Fruit fly (Drosophila melanogaster) whole organism, embryonic: Measurements from ENCODE around the gene ato.
A peak's percentile ranks its signal among the peaks of the same experiment; 100 is the strongest.

ENCODE experiments used
- Asciz ChIP-seq: fragments of 200-800 bp; sonication (Bioruptor generic); optimal IDR thresholded peaks from 2 replicates; lab custom pipeline; 2017; ENCODE audit warnings: missing biosample characterization, mild to moderate bottlenecking, missing genetic modification characterization, missing genetic modification reagents
- Bgb ChIP-seq: fragments of 200-800 bp; sonication (Bioruptor generic); IDR thresholded peaks from 2 replicates; pipeline ENCODE4 v1.3.6; 2022; ENCODE audit warnings: missing biosample characterization, missing genetic modification characterization; ENCODE audit not compliant: partially characterized antibody
- C15 ChIP-seq: fragments of 200-800 bp; sonication (Bioruptor generic); IDR thresholded peaks from 3 replicates; pipeline ENCODE4 v1.3.6; 2022; ENCODE audit warnings: missing biosample characterization, missing genetic modification characterization
- CG12155 ChIP-seq: fragments of 200-800 bp; sonication (Bioruptor generic); optimal IDR thresholded peaks from 3 replicates; lab custom pipeline; 2016; ENCODE audit warnings: missing biosample characterization, missing genetic modification characterization
- CG12391 ChIP-seq: fragments of 200-800 bp; sonication (Bioruptor generic); optimal IDR thresholded peaks from 3 replicates; lab custom pipeline; 2018; ENCODE audit warnings: missing biosample characterization, mild to moderate bottlenecking, missing genetic modification characterization, moderate library complexity
- CG15011 ChIP-seq: fragments of 200-800 bp; sonication (Bioruptor generic); optimal IDR thresholded peaks from 3 replicates; lab custom pipeline; 2018; ENCODE audit warnings: missing biosample characterization, mild to moderate bottlenecking, missing genetic modification characterization
- CG16815 ChIP-seq: fragments of 200-800 bp; sonication (Bioruptor generic); optimal IDR thresholded peaks from 3 replicates; lab custom pipeline; 2017; ENCODE audit warnings: missing biosample characterization, mild to moderate bottlenecking, missing genetic modification characterization
- CG17829 ChIP-seq: fragments of 200-800 bp; optimal IDR thresholded peaks from 2 replicates; lab custom pipeline; 2019; ENCODE audit warnings: missing biosample characterization, mild to moderate bottlenecking, missing genetic modification characterization, moderate library complexity
- CG18764 ChIP-seq: fragments of 200-800 bp; sonication (Bioruptor generic); optimal IDR thresholded peaks from 3 replicates; lab custom pipeline; 2016; ENCODE audit warnings: missing biosample characterization, missing genetic modification characterization
- CG32772 ChIP-seq: fragments of 200-800 bp; sonication (Bioruptor generic); IDR thresholded peaks from 2 replicates; pipeline ENCODE4 v1.3.6; 2022; ENCODE audit warnings: missing biosample characterization, missing genetic modification characterization
- CG3726 ChIP-seq: fragments of 200-800 bp; sonication (Bioruptor generic); IDR thresholded peaks from 3 replicates; pipeline ENCODE4, ENCODE4 v1.3.6; 2022; ENCODE audit warnings: missing biosample characterization, missing genetic modification characterization
- CG3847 ChIP-seq: fragments of 200-800 bp; sonication (Bioruptor generic); IDR thresholded peaks from 2 replicates; pipeline ENCODE4 v1.3.6; 2022; ENCODE audit warnings: missing biosample characterization, missing genetic modification characterization
- CG4328 ChIP-seq: fragments of 200-800 bp; sonication (Bioruptor generic); optimal IDR thresholded peaks from 3 replicates; lab custom pipeline; 2017; ENCODE audit warnings: missing biosample characterization, missing genetic modification reagents, missing genetic modification characterization
- CG4854 ChIP-seq: fragments of 200-800 bp; sonication (Bioruptor generic); optimal IDR thresholded peaks from 2 replicates; lab custom pipeline; 2016; ENCODE audit warnings: missing biosample characterization, missing genetic modification characterization, inconsistent platforms
- CG6813 ChIP-seq: fragments of 200-800 bp; sonication (Bioruptor generic); optimal IDR thresholded peaks from 2 replicates; lab custom pipeline; 2017; ENCODE audit warnings: missing biosample characterization, missing genetic modification characterization, mild to moderate bottlenecking, moderate library complexity, missing genetic modification reagents
- CG7928 ChIP-seq: fragments of 200-800 bp; sonication (Bioruptor generic); optimal IDR thresholded peaks from 2 replicates; lab custom pipeline; 2017; ENCODE audit warnings: missing biosample characterization, mild to moderate bottlenecking, missing genetic modification characterization
- CG7987 ChIP-seq: fragments of 200-800 bp; sonication (Bioruptor generic); optimal IDR thresholded peaks from 2 replicates; lab custom pipeline; 2018; ENCODE audit warnings: missing biosample characterization, mild to moderate bottlenecking, missing genetic modification characterization, moderate library complexity
- CG9876 ChIP-seq: fragments of 200-800 bp; sonication (Bioruptor generic); optimal IDR thresholded peaks from 2 replicates; lab custom pipeline; 2016; ENCODE audit warnings: missing biosample characterization, missing genetic modification characterization
- CHES-1-like ChIP-seq: fragments of 200-800 bp; sonication (Bioruptor generic); optimal IDR thresholded peaks from 2 replicates; lab custom pipeline; 2016; ENCODE audit warnings: missing biosample characterization, missing genetic modification characterization
- Dll ChIP-seq: fragments of 200-800 bp; sonication (Bioruptor generic); IDR thresholded peaks from 4 replicates; pipeline ENCODE4 v1.3.6; 2022; ENCODE audit warnings: missing biosample characterization, missing genetic modification characterization; ENCODE audit not compliant: partially characterized antibody
- Ets65A ChIP-seq: fragments of 200-800 bp; sonication (Bioruptor generic); peaks from one replicate; lab custom pipeline; 2016; ENCODE audit warnings: missing biosample characterization, missing genetic modification characterization
- Gug ChIP-seq: fragments of 200-800 bp; sonication (Bioruptor generic); IDR thresholded peaks from 4 replicates; pipeline ENCODE4 v1.3.6; 2022; ENCODE audit warnings: missing biosample characterization, missing genetic modification characterization
- Lhr ChIP-seq: fragments of 200-800 bp; sonication (Bioruptor generic); optimal IDR thresholded peaks from 3 replicates; lab custom pipeline; 2017; ENCODE audit warnings: mild to moderate bottlenecking, missing biosample characterization, missing genetic modification reagents, missing genetic modification characterization
- MESR4 ChIP-seq: fragments of 200-800 bp; sonication (Bioruptor generic); optimal IDR thresholded peaks from 2 replicates; lab custom pipeline; 2018; ENCODE audit warnings: missing biosample characterization, mild to moderate bottlenecking, missing genetic modification characterization, moderate library complexity
- Oli ChIP-seq: fragments of 200-800 bp; sonication (Bioruptor generic); optimal IDR thresholded peaks from 2 replicates; lab custom pipeline; 2018; ENCODE audit warnings: missing biosample characterization, mild to moderate bottlenecking, missing genetic modification characterization, moderate library complexity
- ase ChIP-seq: fragments of 200-800 bp; sonication (Bioruptor generic); IDR thresholded peaks from 3 replicates; pipeline ENCODE4 v1.3.6; 2022; ENCODE audit warnings: missing biosample characterization, missing genetic modification characterization
- bab2 ChIP-seq: fragments of 200-800 bp; sonication (Bioruptor generic); optimal IDR thresholded peaks from 2 replicates; lab custom pipeline; 2016; ENCODE audit warnings: missing biosample characterization, missing genetic modification characterization
- bigmax ChIP-seq: fragments of 200-800 bp; sonication (Bioruptor generic); optimal IDR thresholded peaks from 2 replicates; lab custom pipeline; 2018; ENCODE audit warnings: missing biosample characterization, mild to moderate bottlenecking, missing genetic modification characterization
- cas ChIP-seq: fragments of 200-800 bp; sonication (Bioruptor generic); IDR thresholded peaks from 2 replicates; pipeline ENCODE4 v1.3.6; 2022; ENCODE audit warnings: missing biosample characterization, missing genetic modification characterization
- cg ChIP-seq: fragments of 200-800 bp; sonication (Bioruptor generic); optimal IDR thresholded peaks from 3 replicates; lab custom pipeline; 2019; ENCODE audit warnings: missing biosample characterization, mild to moderate bottlenecking, missing genetic modification characterization, moderate library complexity
- chif ChIP-seq, 2 experiments: fragments of 200-800 bp; sonication (Bioruptor generic); optimal IDR thresholded peaks; 3 replicates each; lab custom pipeline; 2016; ENCODE audit warnings: missing biosample characterization in 2 of 2, missing genetic modification characterization in 2 of 2
- chm ChIP-seq: fragments of 200-800 bp; sonication (Bioruptor generic); IDR thresholded peaks from 2 replicates; pipeline ENCODE4 v1.3.6; 2022; ENCODE audit warnings: missing biosample characterization, missing genetic modification characterization
- crp ChIP-seq, 2 experiments: fragments of 200-800 bp; sonication (Bioruptor generic); optimal IDR thresholded peaks; 2 replicates in 1 of 2; 3 replicates in 1 of 2; lab custom pipeline; 2017; ENCODE audit warnings: missing biosample characterization in 2 of 2, missing genetic modification characterization in 2 of 2, mild to moderate bottlenecking in 1 of 2, moderate library complexity in 1 of 2
- cwo ChIP-seq: fragments of 200-800 bp; sonication (Bioruptor generic); optimal IDR thresholded peaks from 3 replicates; lab custom pipeline; 2017; ENCODE audit warnings: missing biosample characterization, missing genetic modification characterization, mild to moderate bottlenecking, moderate library complexity, missing genetic modification reagents
- dmrt99B ChIP-seq: fragments of 200-800 bp; sonication (Bioruptor generic); optimal IDR thresholded peaks from 2 replicates; lab custom pipeline; 2018; ENCODE audit warnings: missing biosample characterization, mild to moderate bottlenecking, missing genetic modification characterization, moderate library complexity
- dysf ChIP-seq: fragments of 200-800 bp; sonication (Bioruptor generic); IDR thresholded peaks from 3 replicates; pipeline ENCODE4 v1.3.6; 2022; ENCODE audit warnings: missing biosample characterization, missing genetic modification characterization
- ems ChIP-seq: fragments of 200-800 bp; sonication (Bioruptor generic); optimal IDR thresholded peaks from 3 replicates; lab custom pipeline; 2016; ENCODE audit warnings: missing biosample characterization, missing genetic modification characterization
- gce ChIP-seq: fragments of 200-800 bp; sonication (Bioruptor generic); IDR thresholded peaks from 3 replicates; pipeline ENCODE4 v1.3.6; 2022; ENCODE audit warnings: missing biosample characterization, missing genetic modification characterization
- hbn ChIP-seq: fragments of 200-800 bp; sonication (Bioruptor generic); IDR thresholded peaks from 2 replicates; pipeline ENCODE4 v1.3.6; 2022; ENCODE audit warnings: missing biosample characterization, missing genetic modification characterization; ENCODE audit not compliant: partially characterized antibody
- knrl ChIP-seq: fragments of 200-800 bp; sonication (Bioruptor generic); IDR thresholded peaks from 3 replicates; pipeline ENCODE4 v1.3.6; 2022; ENCODE audit warnings: missing biosample characterization, missing genetic modification characterization; ENCODE audit not compliant: partially characterized antibody
- lov ChIP-seq, 2 experiments: fragments of 200-800 bp in 1 of 2; fragments of >200 bp in 1 of 2; sonication (Bioruptor generic) in 1 of 2; IDR thresholded peaks in 1 of 2; optimal IDR thresholded peaks in 1 of 2; 2 replicates in 1 of 2; 3 replicates in 1 of 2; pipeline versions ENCODE4 v1.3.6 to Lab custom; 2017 to 2022; ENCODE audit warnings: missing biosample characterization in 1 of 2, missing genetic modification characterization in 1 of 2
- mld ChIP-seq: fragments of 200-800 bp; sonication (Bioruptor generic); IDR thresholded peaks from 3 replicates; pipeline ENCODE4 v1.3.6; 2022; ENCODE audit warnings: missing biosample characterization, missing genetic modification characterization; ENCODE audit not compliant: partially characterized antibody
- pnt ChIP-seq: fragments of 200-800 bp; sonication (Bioruptor generic); optimal IDR thresholded peaks from 3 replicates; lab custom pipeline; 2016; ENCODE audit warnings: missing biosample characterization, missing genetic modification characterization
- prd ChIP-seq, 3 experiments: fragments of >200 bp in 2 of 3; fragments of 200-800 bp in 1 of 3; sonication (Bioruptor generic) in 1 of 3; optimal IDR thresholded peaks in 2 of 3; IDR thresholded peaks in 1 of 3; 2 replicates in 2 of 3; 3 replicates in 1 of 3; pipeline versions ENCODE4 v1.3.6 to Lab custom; 2017 to 2022; ENCODE audit warnings: missing biosample characterization in 1 of 3, missing genetic modification characterization in 1 of 3
- row ChIP-seq: fragments of 200-800 bp; sonication (Bioruptor generic); IDR thresholded peaks from 3 replicates; pipeline ENCODE4 v1.3.6; 2022; ENCODE audit warnings: missing biosample characterization, missing genetic modification characterization
- tin ChIP-seq: fragments of 200-800 bp; sonication (Bioruptor generic); optimal IDR thresholded peaks from 3 replicates; lab custom pipeline; 2016; ENCODE audit warnings: missing biosample characterization, missing genetic modification characterization
- trh ChIP-seq: fragments of 200-800 bp; sonication (Bioruptor generic); optimal IDR thresholded peaks from 2 replicates; lab custom pipeline; 2016; ENCODE audit warnings: missing biosample characterization, missing genetic modification characterization
- ttk ChIP-seq: fragments of 200-800 bp; sonication (Bioruptor generic); IDR thresholded peaks from 2 replicates; pipeline ENCODE4 v2.1.2; 2022; ENCODE audit warnings: missing biosample characterization, missing genetic modification characterization
- vnd ChIP-seq: fragments of 200-800 bp; sonication (Bioruptor generic); IDR thresholded peaks from 3 replicates; pipeline ENCODE4 v1.3.6; 2022; ENCODE audit warnings: missing biosample characterization, missing genetic modification characterization; ENCODE audit not compliant: partially characterized antibody

ato gene

DNA sequence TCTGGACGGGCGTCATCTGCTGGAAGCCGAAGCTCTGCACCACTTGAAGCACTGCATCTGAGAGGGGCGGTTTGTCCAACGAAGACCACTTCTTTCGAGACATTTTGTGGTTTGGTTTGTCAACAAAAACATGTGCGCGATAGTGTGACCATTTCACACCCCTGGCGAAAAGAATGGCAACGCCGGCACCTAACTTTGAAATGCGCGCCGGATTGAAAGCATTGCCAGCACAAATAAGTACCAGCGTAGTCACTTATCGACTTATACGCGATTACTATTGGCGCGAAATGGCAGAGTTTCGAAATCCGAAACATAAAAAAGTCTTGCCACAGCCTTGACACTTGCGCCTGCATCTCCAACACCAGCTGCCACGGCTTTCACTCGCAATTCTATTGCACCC is 8.1 kb upstream of the ato start, which contains the start of gene CG9630 (continued):
- TF ChIP-seq hbn (GFP tag; lab: Robert Waterston, UW) (peak; percentile 55; the same call in 1 of the 2 replicates), trh (GFP tag; lab: Kevin White, UChicago) (no peak), tin (GFP tag; lab: Kevin White, UChicago) (no peak), ase (GFP tag; lab: Robert Waterston, UW) (no peak), CG6813 (GFP tag; lab: Kevin White, UChicago) (no peak), CG16815 (GFP tag; lab: Kevin White, UChicago) (no peak), Lhr (peak; percentile 42), lov (optimal IDR thresholded peaks at IDR 0.05; lab: Kevin White, UChicago) (no peak), lov (GFP tag; IDR thresholded peaks at IDR 0.05; lab: Robert Waterston, UW) (no peak), chif (GFP tag; optimal IDR thresholded peaks at IDR 0.05; lab: Kevin White, UChicago) (no peak), ttk (GFP tag; lab: Robert Waterston, UW) (no peak), mld (0 out of 3 replicates have a peak, but pooled peaks have one; percentile 37), CG3726 (no peak), cas (GFP tag; lab: Robert Waterston, UW) (no peak), dysf (no peak), CG4328 (GFP tag; lab: Kevin White, UChicago) (no peak), Gug (no peak), CHES-1-like (GFP tag; lab: Kevin White, UChicago) (peak; percentile 36), gce (no peak), Asciz (GFP tag; lab: Kevin White, UChicago) (no peak), CG7928 (peak; percentile 13), CG32772 (GFP tag; lab: Robert Waterston, UW) (no peak), pnt (no peak), dmrt99B (no peak), cwo (no peak), Ets65A (GFP tag; lab: Kevin White, UChicago) (no peak), Dll (GFP tag; lab: Robert Waterston, UW) (peak; percentile 70), chm (GFP tag; lab: Robert Waterston, UW) (peak; percentile 32; the same call in 1 of the 2 replicates), MESR4 (GFP tag; lab: Kevin White, UChicago) (peak; percentile 77), bab2 (GFP tag; lab: Kevin White, UChicago) (no peak), C15 (GFP tag; lab: Robert Waterston, UW) (no peak), CG12155 (no peak), Oli (tag; lab: Kevin White, UChicago) (no peak), CG12391 (tag; lab: Kevin White, UChicago) (no peak), CG3847 (GFP tag; lab: Robert Waterston, UW) (peak; percentile 88), ems (no peak), CG7987 (GFP tag; lab: Kevin White, UChicago) (peak; percentile 47), Bgb (GFP tag; lab: Robert Waterston, UW) (peak; percentile 73), CG17829 (tag; lab: Kevin White, UChicago) (peak; percentile 48), row (GFP tag; lab: Robert Waterston, UW) (no peak), CG9876 (GFP tag; lab: Kevin White, UChicago) (no peak), bigmax (GFP tag; lab: Kevin White, UChicago) (peak; percentile 60), crp (GFP tag; optimal IDR thresholded peaks at IDR 0.05; lab: Kevin White, UChicago) (peak in 1 of 2 experiments; percentile 77), cg (GFP tag; lab: Kevin White, UChicago) (no peak), CG18764 (GFP tag; lab: Kevin White, UChicago) (no peak), knrl (GFP tag; lab: Robert Waterston, UW) (0 out of 3 replicates have a peak, but pooled peaks have one; percentile 44), CG15011 (GFP tag; lab: Kevin White, UChicago) (no peak), vnd (GFP tag; lab: Robert Waterston, UW) (0 out of 3 replicates have a peak, but pooled peaks have one; percentile 41), CG4854 (GFP tag; lab: Kevin White, UChicago) (no peak), prd (optimal IDR thresholded peaks at IDR 0.05; lab: Kevin White, UChicago) (no peak), prd (GFP tag; IDR thresholded peaks at IDR 0.05; lab: Robert Waterston, UW) (no peak)
